Fruit fly (Drosophila melanogaster) whole organism, pupa: Measurements from ENCODE around the gene Pvf1.

Source experiments
- CG10348 ChIP-seq: fragments of 200-800 bp; sonication (Bioruptor generic); IDR thresholded peaks from 2 replicates; pipeline ENCODE4 v1.3.6; 2022; ENCODE audit warnings: missing biosample characterization, missing genetic modification characterization
- CG12605 ChIP-seq: fragments of 200-800 bp; sonication (Bioruptor generic); IDR thresholded peaks from 2 replicates; pipeline ENCODE4 v1.3.6; 2022; ENCODE audit warnings: missing biosample characterization, missing genetic modification characterization
- CG13204 ChIP-seq: fragments of 200-800 bp; sonication (Bioruptor generic); optimal IDR thresholded peaks from 2 replicates; lab custom pipeline; 2018; ENCODE audit warnings: missing biosample characterization, mild to moderate bottlenecking, missing genetic modification characterization, moderate library complexity
- CG14655 ChIP-seq: fragments of 200-800 bp; sonication (Bioruptor generic); optimal IDR thresholded peaks from 3 replicates; lab custom pipeline; 2017; ENCODE audit warnings: mild to moderate bottlenecking, missing biosample characterization, missing genetic modification reagents, missing genetic modification characterization
- CG15710 ChIP-seq: fragments of 200-800 bp; sonication (Bioruptor generic); optimal IDR thresholded peaks from 2 replicates; lab custom pipeline; 2018; ENCODE audit warnings: missing biosample characterization, mild to moderate bottlenecking, missing genetic modification characterization, moderate library complexity
- CG17806 ChIP-seq: fragments of 200-800 bp; sonication (Bioruptor generic); optimal IDR thresholded peaks from 2 replicates; lab custom pipeline; 2018; ENCODE audit warnings: missing biosample characterization, mild to moderate bottlenecking, missing genetic modification characterization, moderate library complexity
- CG32121 ChIP-seq: fragments of 200-800 bp; sonication (Bioruptor generic); IDR thresholded peaks from 2 replicates; pipeline ENCODE4 v1.3.6; 2022; ENCODE audit warnings: missing biosample characterization, missing genetic modification characterization
- CG34367 ChIP-seq: fragments of 200-800 bp; sonication (Bioruptor generic); optimal IDR thresholded peaks from 2 replicates; lab custom pipeline; 2018; ENCODE audit warnings: missing biosample characterization, mild to moderate bottlenecking, missing genetic modification characterization
- CG4496 ChIP-seq: fragments of 200-800 bp; sonication (Bioruptor generic); IDR thresholded peaks from 3 replicates; pipeline ENCODE4 v1.3.6; 2022; ENCODE audit warnings: missing biosample characterization, missing genetic modification characterization
- CG8159 ChIP-seq: fragments of 200-800 bp; sonication (Bioruptor generic); optimal IDR thresholded peaks from 3 replicates; lab custom pipeline; 2018; ENCODE audit warnings: missing biosample characterization, mild to moderate bottlenecking, missing genetic modification characterization, moderate library complexity
- CG8301 ChIP-seq: fragments of 200-800 bp; sonication (Bioruptor generic); optimal IDR thresholded peaks from 2 replicates; lab custom pipeline; 2018; ENCODE audit warnings: missing biosample characterization, mild to moderate bottlenecking, missing genetic modification characterization
- CG9948 ChIP-seq: fragments of 200-800 bp; sonication (Bioruptor generic); optimal IDR thresholded peaks from 2 replicates; lab custom pipeline; 2018; ENCODE audit warnings: missing biosample characterization, mild to moderate bottlenecking, missing genetic modification characterization, moderate library complexity
- D1 ChIP-seq: fragments of 200-800 bp; sonication (Bioruptor generic); optimal IDR thresholded peaks from 2 replicates; lab custom pipeline; 2018; ENCODE audit warnings: missing biosample characterization, mild to moderate bottlenecking, missing genetic modification characterization, moderate library complexity
- EcR ChIP-seq: fragments of 200-800 bp; sonication (Bioruptor generic); optimal IDR thresholded peaks from 3 replicates; lab custom pipeline; 2019; ENCODE audit warnings: missing biosample characterization, missing genetic modification characterization, mild to moderate bottlenecking, moderate library complexity, missing genetic modification reagents
- Ets98B ChIP-seq: fragments of 200-800 bp; sonication (Bioruptor generic); IDR thresholded peaks from 2 replicates; pipeline ENCODE4 v1.3.6; 2022; ENCODE audit warnings: missing biosample characterization, missing genetic modification characterization
- Pif1A ChIP-seq: fragments of 200-800 bp; sonication (Bioruptor generic); optimal IDR thresholded peaks from 3 replicates; lab custom pipeline; 2016; ENCODE audit warnings: missing biosample characterization, missing genetic modification characterization
- Pif1B ChIP-seq: fragments of 200-800 bp; sonication (Bioruptor generic); optimal IDR thresholded peaks from 3 replicates; lab custom pipeline; 2016; ENCODE audit warnings: missing biosample characterization, missing genetic modification characterization
- Snoo ChIP-seq: fragments of 200-800 bp; sonication (Bioruptor generic); optimal IDR thresholded peaks from 3 replicates; lab custom pipeline; 2017; ENCODE audit warnings: missing biosample characterization, mild to moderate bottlenecking, missing genetic modification characterization, inconsistent platforms
- fd96Ca ChIP-seq: fragments of 200-800 bp; sonication (Bioruptor generic); IDR thresholded peaks from 3 replicates; pipeline ENCODE4 v1.3.6; 2022; ENCODE audit warnings: missing biosample characterization, missing genetic modification characterization
- gl ChIP-seq: fragments of 200-800 bp; sonication (Bioruptor generic); optimal IDR thresholded peaks from 2 replicates; lab custom pipeline; 2018; ENCODE audit warnings: missing biosample characterization, mild to moderate bottlenecking, missing genetic modification characterization
- rn ChIP-seq: fragments of 200-800 bp; sonication (Bioruptor generic); IDR thresholded peaks from 2 replicates; pipeline ENCODE4 v1.3.6; 2022; ENCODE audit warnings: missing biosample characterization, missing genetic modification characterization

The Pvf1 gene

dm6 chrX:18843229-18844033 lies 10.9 kb downstream of the Pvf1 start, which contains the start of gene htk:
TSS of gene htk (plus strand) at chrX:18843663.
- TF ChIP-seq Ets98B (GFP tag; lab: Robert Waterston, UW) (peak; percentile 17; the same call in 1 of the 2 replicates), CG13204 (GFP tag; lab: Kevin White, UChicago) (no peak), CG8301 (tag; lab: Kevin White, UChicago) (no peak), CG17806 (tag; lab: Kevin White, UChicago) (no peak), EcR (no peak), CG9948 (tag; lab: Kevin White, UChicago) (no peak), CG10348 (GFP tag; lab: Robert Waterston, UW) (no peak), D1 (tag; lab: Kevin White, UChicago) (no peak), rn (GFP tag; lab: Robert Waterston, UW) (no peak), CG34367 (tag; lab: Kevin White, UChicago) (no peak), CG32121 (no peak), CG4496 (GFP tag; lab: Robert Waterston, UW) (peak; percentile 62; the same call in 1 of the 3 replicates), CG8159 (tag; lab: Kevin White, UChicago) (no peak), Snoo (tag; lab: Kevin White, UChicago) (peak; percentile 30), fd96Ca (GFP tag; lab: Robert Waterston, UW) (peak; percentile 38; the same call in 1 of the 3 replicates), Pif1A (peak; percentile 50), CG14655 (no peak), CG15710 (peak; percentile 18), CG12605 (GFP tag; lab: Robert Waterston, UW) (no peak), gl (tag; lab: Kevin White, UChicago) (no peak), Pif1B (GFP tag; lab: Kevin White, UChicago) (no peak)
- TF ChIP-seq, all 21 proteins: peak for 6

dm6 chrX:18848338-18849021 lies 16.0 kb downstream of the Pvf1 start, which contains the start of gene shop:
TSS of gene shop (minus strand) at chrX:18848566.
- TF ChIP-seq fd96Ca (GFP tag; lab: Robert Waterston, UW) (peak; percentile 25; the same call in 1 of the 3 replicates), CG13204 (GFP tag; lab: Kevin White, UChicago) (peak; percentile 67), CG8301 (tag; lab: Kevin White, UChicago) (peak; percentile 86), CG12605 (GFP tag; lab: Robert Waterston, UW) (no peak), CG34367 (tag; lab: Kevin White, UChicago) (peak; percentile 86), EcR (no peak), CG32121 (0 out of 2 replicates have a peak, but pooled peaks have one; percentile 27), Ets98B (GFP tag; lab: Robert Waterston, UW) (peak; percentile 57), CG17806 (tag; lab: Kevin White, UChicago) (peak; percentile 76), CG9948 (tag; lab: Kevin White, UChicago) (peak; percentile 83), Pif1B (GFP tag; lab: Kevin White, UChicago) (peak; percentile 75), CG15710 (peak; percentile 87), CG8159 (tag; lab: Kevin White, UChicago) (peak; percentile 89), CG4496 (GFP tag; lab: Robert Waterston, UW) (peak; percentile 70), Snoo (tag; lab: Kevin White, UChicago) (peak; percentile 83), rn (GFP tag; lab: Robert Waterston, UW) (no peak), D1 (tag; lab: Kevin White, UChicago) (no peak), Pif1A (peak; percentile 76), gl (tag; lab: Kevin White, UChicago) (peak; percentile 41), CG14655 (no peak), CG10348 (GFP tag; lab: Robert Waterston, UW) (peak; percentile 38; the same call in 1 of the 2 replicates)
- TF ChIP-seq, all 21 proteins: peak for 16

dm6 chrX:18849022-18849368 lies 16.5 kb downstream of the Pvf1 start:
- no peak for TF ChIP-seq CG15710
- TF ChIP-seq CG12605 (GFP tag; lab: Robert Waterston, UW): peak; percentile 19; the same call in 1 of the 2 replicates
- TF ChIP-seq CG8159 (tag; lab: Kevin White, UChicago): no peak
- TF ChIP-seq, all 21 proteins: peak for 1

dm6 chrX:18857356-18857807 lies 24.9 kb downstream of the Pvf1 start, which contains the start of gene CG7322:
TSS of gene CG7322 (minus strand) at chrX:18857757.
- TF ChIP-seq CG8301 (tag; lab: Kevin White, UChicago) (no peak), EcR (peak; percentile 81)

- TF ChIP-seq CG12605 (GFP tag; lab: Robert Waterston, UW) (no peak), Pif1A (no peak), CG4496 (GFP tag; lab: Robert Waterston, UW) (no peak), gl (tag; lab: Kevin White, UChicago) (no peak), CG13204 (GFP tag; lab: Kevin White, UChicago) (no peak), CG9948 (tag; lab: Kevin White, UChicago) (peak; percentile 4), rn (GFP tag; lab: Robert Waterston, UW) (no peak), EcR (no peak)
Measured at dm6 chrX:18857916-18858315, 25.4 kb downstream of the Pvf1 start, which contains the start of gene Usp39. TSS of gene Usp39 (plus strand) at chrX:18858203.
